Fruit fly (Drosophila melanogaster) whole organism, embryonic: ENCODE data around the gene Mst89B.

ENCODE experiments used
- B-H2 ChIP-seq: fragments of 200-800 bp; sonication (Bioruptor generic); optimal IDR thresholded peaks from 2 replicates; lab custom pipeline; 2018; ENCODE audit warnings: missing biosample characterization, mild to moderate bottlenecking, missing genetic modification characterization
- CG10366 ChIP-seq: fragments of 200-800 bp; sonication (Bioruptor generic); IDR thresholded peaks from 2 replicates; pipeline ENCODE4 v1.3.6; 2022; ENCODE audit warnings: missing biosample characterization, missing genetic modification characterization
- CG10543 ChIP-seq: fragments of 200-800 bp; sonication (Bioruptor generic); optimal IDR thresholded peaks from 3 replicates; lab custom pipeline; 2017; ENCODE audit warnings: missing biosample characterization, mild to moderate bottlenecking, missing genetic modification characterization, moderate library complexity
- CG11695 ChIP-seq: fragments of 200-800 bp; sonication (Bioruptor generic); IDR thresholded peaks from 3 replicates; pipeline ENCODE4 v1.3.6; 2022; ENCODE audit warnings: missing biosample characterization, missing genetic modification characterization
- CG12219 ChIP-seq: fragments of 200-800 bp; sonication (Bioruptor generic); optimal IDR thresholded peaks from 3 replicates; lab custom pipeline; 2018; ENCODE audit warnings: missing biosample characterization, mild to moderate bottlenecking, missing genetic modification characterization
- CG14710 ChIP-seq: fragments of 200-800 bp; sonication (Bioruptor generic); optimal IDR thresholded peaks from 3 replicates; lab custom pipeline; 2019; ENCODE audit warnings: missing biosample characterization, mild to moderate bottlenecking, missing genetic modification characterization, moderate library complexity
- CG15011 ChIP-seq: fragments of 200-800 bp; sonication (Bioruptor generic); optimal IDR thresholded peaks from 3 replicates; lab custom pipeline; 2018; ENCODE audit warnings: missing biosample characterization, mild to moderate bottlenecking, missing genetic modification characterization
- CG15601 ChIP-seq: fragments of 200-800 bp; sonication (Bioruptor generic); optimal IDR thresholded peaks from 3 replicates; lab custom pipeline; 2019; ENCODE audit warnings: missing biosample characterization, mild to moderate bottlenecking, missing genetic modification characterization, moderate library complexity
- CG1647 ChIP-seq: fragments of 200-800 bp; sonication (Bioruptor generic); optimal IDR thresholded peaks from 3 replicates; lab custom pipeline; 2016; ENCODE audit warnings: missing biosample characterization, missing genetic modification characterization
- CG16813 ChIP-seq: fragments of 200-800 bp; sonication (Bioruptor generic); IDR thresholded peaks from 3 replicates; pipeline ENCODE4 v1.3.6; 2022; ENCODE audit warnings: missing biosample characterization, missing genetic modification characterization; ENCODE audit not compliant: partially characterized antibody
- CG17829 ChIP-seq: fragments of 200-800 bp; optimal IDR thresholded peaks from 2 replicates; lab custom pipeline; 2019; ENCODE audit warnings: missing biosample characterization, mild to moderate bottlenecking, missing genetic modification characterization, moderate library complexity
- CG18262 ChIP-seq: fragments of 200-800 bp; optimal IDR thresholded peaks from 3 replicates; lab custom pipeline; 2019; ENCODE audit warnings: missing biosample characterization, mild to moderate bottlenecking, missing genetic modification characterization, moderate library complexity
- CG2889 ChIP-seq: fragments of 200-800 bp; sonication (Bioruptor generic); IDR thresholded peaks from 3 replicates; pipeline ENCODE4 v1.3.6; 2022; ENCODE audit warnings: missing biosample characterization, missing genetic modification characterization
- CG31388 ChIP-seq: fragments of 200-800 bp; sonication (Bioruptor generic); optimal IDR thresholded peaks from 2 replicates; lab custom pipeline; 2016; ENCODE audit warnings: missing biosample characterization, missing genetic modification characterization
- CG4617 ChIP-seq: fragments of 200-800 bp; sonication (Bioruptor generic); optimal IDR thresholded peaks from 3 replicates; lab custom pipeline; 2016; ENCODE audit warnings: missing biosample characterization, missing genetic modification characterization, borderline replicate concordance
- CG8281 ChIP-seq: fragments of 200-800 bp; sonication (Bioruptor generic); optimal IDR thresholded peaks from 2 replicates; lab custom pipeline; 2018; ENCODE audit warnings: missing biosample characterization, mild to moderate bottlenecking, missing genetic modification characterization, moderate library complexity
- CG8944 ChIP-seq: fragments of 200-800 bp; sonication (Bioruptor generic); optimal IDR thresholded peaks from 3 replicates; lab custom pipeline; 2016; ENCODE audit warnings: missing biosample characterization, missing genetic modification characterization
- D19A ChIP-seq: fragments of 200-800 bp; optimal IDR thresholded peaks from 3 replicates; lab custom pipeline; 2019; ENCODE audit warnings: missing biosample characterization, mild to moderate bottlenecking, missing genetic modification characterization, moderate library complexity
- HLH54F ChIP-seq: fragments of 200-800 bp; sonication (Bioruptor generic); optimal IDR thresholded peaks from 3 replicates; lab custom pipeline; 2016; ENCODE audit warnings: missing biosample characterization, missing genetic modification characterization
- HLHmδ ChIP-seq: fragments of 200-800 bp; sonication (Bioruptor generic); optimal IDR thresholded peaks from 2 replicates; lab custom pipeline; 2018; ENCODE audit warnings: missing biosample characterization, mild to moderate bottlenecking, missing genetic modification characterization, moderate library complexity
- Hmr ChIP-seq: fragments of 200-800 bp; sonication (Bioruptor generic); optimal IDR thresholded peaks from 3 replicates; lab custom pipeline; 2017; ENCODE audit warnings: mild to moderate bottlenecking, missing biosample characterization, missing genetic modification reagents, missing genetic modification characterization
- Hmx ChIP-seq: fragments of 200-800 bp; sonication (Bioruptor generic); optimal IDR thresholded peaks from 2 replicates; lab custom pipeline; 2016; ENCODE audit warnings: missing biosample characterization, missing genetic modification characterization
- NC2α ChIP-seq: fragments of 200-800 bp; sonication (Bioruptor generic); optimal IDR thresholded peaks from 2 replicates; lab custom pipeline; 2016; ENCODE audit warnings: missing biosample characterization, missing genetic modification characterization
- NK7.1 ChIP-seq: fragments of 200-800 bp; sonication (Bioruptor generic); optimal IDR thresholded peaks from 3 replicates; lab custom pipeline; 2016; ENCODE audit warnings: missing biosample characterization, missing genetic modification characterization
- Oaz ChIP-seq: fragments of 200-800 bp; sonication (Bioruptor generic); IDR thresholded peaks from 2 replicates; pipeline ENCODE4 v1.3.6; 2022; ENCODE audit warnings: missing biosample characterization, missing genetic modification characterization
- ash1 ChIP-seq: fragments of 200-800 bp; sonication (Bioruptor generic); optimal IDR thresholded peaks from 2 replicates; lab custom pipeline; 2018; ENCODE audit warnings: missing biosample characterization, mild to moderate bottlenecking, missing genetic modification characterization
- bab2 ChIP-seq: fragments of 200-800 bp; sonication (Bioruptor generic); optimal IDR thresholded peaks from 2 replicates; lab custom pipeline; 2016; ENCODE audit warnings: missing biosample characterization, missing genetic modification characterization
- bsh ChIP-seq, 2 experiments: fragments of 200-800 bp; sonication (Bioruptor generic); optimal IDR thresholded peaks; 2 replicates each; lab custom pipeline; 2017 to 2018; ENCODE audit warnings: mild to moderate bottlenecking in 2 of 2, missing biosample characterization in 2 of 2, missing genetic modification characterization in 2 of 2, moderate library complexity in 1 of 2
- cato ChIP-seq: fragments of 200-800 bp; sonication (Bioruptor generic); optimal IDR thresholded peaks from 2 replicates; lab custom pipeline; 2016; ENCODE audit warnings: missing biosample characterization, missing genetic modification characterization, borderline replicate concordance
- chn ChIP-seq: fragments of 200-800 bp; sonication (Bioruptor generic); optimal IDR thresholded peaks from 2 replicates; lab custom pipeline; 2016; ENCODE audit warnings: missing biosample characterization, missing genetic modification characterization
- fd102C ChIP-seq: fragments of 200-800 bp; sonication (Bioruptor generic); optimal IDR thresholded peaks from 2 replicates; lab custom pipeline; 2018; ENCODE audit warnings: missing biosample characterization, mild to moderate bottlenecking, missing genetic modification characterization, moderate library complexity
- fu2 ChIP-seq: fragments of 200-800 bp; sonication (Bioruptor generic); optimal IDR thresholded peaks from 2 replicates; lab custom pipeline; 2016; ENCODE audit warnings: missing biosample characterization, missing genetic modification characterization
- gcm ChIP-seq: fragments of 200-800 bp; sonication (Bioruptor generic); optimal IDR thresholded peaks from 2 replicates; lab custom pipeline; 2019; ENCODE audit warnings: missing biosample characterization, mild to moderate bottlenecking, missing genetic modification characterization, moderate library complexity
- gsb-n ChIP-seq: fragments of 200-800 bp; sonication (Bioruptor generic); optimal IDR thresholded peaks from 3 replicates; lab custom pipeline; 2018; ENCODE audit warnings: missing biosample characterization, mild to moderate bottlenecking, missing genetic modification characterization
- gt ChIP-seq: fragments of 200-800 bp; sonication (Bioruptor generic); IDR thresholded peaks from 2 replicates; pipeline ENCODE4 v1.3.6; 2022; ENCODE audit warnings: missing biosample characterization, missing genetic modification characterization
- hbn ChIP-seq: fragments of 200-800 bp; sonication (Bioruptor generic); IDR thresholded peaks from 2 replicates; pipeline ENCODE4 v1.3.6; 2022; ENCODE audit warnings: missing biosample characterization, missing genetic modification characterization; ENCODE audit not compliant: partially characterized antibody
- maf-S ChIP-seq: fragments of 200-800 bp; sonication (Bioruptor generic); optimal IDR thresholded peaks from 2 replicates; lab custom pipeline; 2016; ENCODE audit warnings: missing biosample characterization, missing genetic modification characterization
- otp ChIP-seq: fragments of 200-800 bp; sonication (Bioruptor generic); IDR thresholded peaks from 3 replicates; pipeline ENCODE4, ENCODE4 v1.3.6; 2022; ENCODE audit warnings: missing biosample characterization, missing genetic modification characterization
- pan ChIP-seq, 4 experiments: fragments of >200 bp in 3 of 4; fragments of 200-800 bp in 1 of 4; sonication (Bioruptor generic) in 1 of 4; optimal IDR thresholded peaks in 3 of 4; IDR thresholded peaks in 1 of 4; 2 replicates each; pipeline versions ENCODE4 v1.3.6 to Lab custom; 2017 to 2022; ENCODE audit warnings: missing biosample characterization in 2 of 4, missing genetic modification characterization in 2 of 4, mixed read lengths in 1 of 4
- prd ChIP-seq, 3 experiments: fragments of >200 bp in 2 of 3; fragments of 200-800 bp in 1 of 3; sonication (Bioruptor generic) in 1 of 3; optimal IDR thresholded peaks in 2 of 3; IDR thresholded peaks in 1 of 3; 2 replicates in 2 of 3; 3 replicates in 1 of 3; pipeline versions ENCODE4 v1.3.6 to Lab custom; 2017 to 2022; ENCODE audit warnings: missing biosample characterization in 1 of 3, missing genetic modification characterization in 1 of 3
- psq ChIP-seq: fragments of 200-800 bp; sonication (Bioruptor generic); optimal IDR thresholded peaks from 2 replicates; lab custom pipeline; 2017; ENCODE audit warnings: missing biosample characterization, missing genetic modification characterization
- ro ChIP-seq: fragments of 200-800 bp; sonication (Bioruptor generic); IDR thresholded peaks from 2 replicates; pipeline ENCODE4 v1.3.6; 2022; ENCODE audit warnings: missing biosample characterization, missing genetic modification characterization
- slou ChIP-seq: fragments of 200-800 bp; sonication (Bioruptor generic); optimal IDR thresholded peaks from 3 replicates; lab custom pipeline; 2016; ENCODE audit warnings: missing biosample characterization, missing genetic modification characterization
- toy ChIP-seq: fragments of 200-800 bp; sonication (Bioruptor generic); IDR thresholded peaks from 2 replicates; pipeline ENCODE4 v1.3.6; 2022; ENCODE audit warnings: missing biosample characterization, missing genetic modification characterization
- trem ChIP-seq: fragments of 200-800 bp; optimal IDR thresholded peaks from 3 replicates; lab custom pipeline; 2019; ENCODE audit warnings: missing biosample characterization, mild to moderate bottlenecking, missing genetic modification characterization, moderate library complexity
- tup ChIP-seq: fragments of 200-800 bp; sonication (Bioruptor generic); optimal IDR thresholded peaks from 2 replicates; lab custom pipeline; 2016; ENCODE audit warnings: missing biosample characterization, mild to moderate bottlenecking, missing genetic modification characterization, moderate library complexity
- zen2 ChIP-seq: fragments of 200-800 bp; sonication (Bioruptor generic); IDR thresholded peaks from 3 replicates; pipeline ENCODE4 v1.3.6; 2022; ENCODE audit warnings: missing biosample characterization, missing genetic modification characterization; ENCODE audit not compliant: partially characterized antibody

The Mst89B gene

DNA sequence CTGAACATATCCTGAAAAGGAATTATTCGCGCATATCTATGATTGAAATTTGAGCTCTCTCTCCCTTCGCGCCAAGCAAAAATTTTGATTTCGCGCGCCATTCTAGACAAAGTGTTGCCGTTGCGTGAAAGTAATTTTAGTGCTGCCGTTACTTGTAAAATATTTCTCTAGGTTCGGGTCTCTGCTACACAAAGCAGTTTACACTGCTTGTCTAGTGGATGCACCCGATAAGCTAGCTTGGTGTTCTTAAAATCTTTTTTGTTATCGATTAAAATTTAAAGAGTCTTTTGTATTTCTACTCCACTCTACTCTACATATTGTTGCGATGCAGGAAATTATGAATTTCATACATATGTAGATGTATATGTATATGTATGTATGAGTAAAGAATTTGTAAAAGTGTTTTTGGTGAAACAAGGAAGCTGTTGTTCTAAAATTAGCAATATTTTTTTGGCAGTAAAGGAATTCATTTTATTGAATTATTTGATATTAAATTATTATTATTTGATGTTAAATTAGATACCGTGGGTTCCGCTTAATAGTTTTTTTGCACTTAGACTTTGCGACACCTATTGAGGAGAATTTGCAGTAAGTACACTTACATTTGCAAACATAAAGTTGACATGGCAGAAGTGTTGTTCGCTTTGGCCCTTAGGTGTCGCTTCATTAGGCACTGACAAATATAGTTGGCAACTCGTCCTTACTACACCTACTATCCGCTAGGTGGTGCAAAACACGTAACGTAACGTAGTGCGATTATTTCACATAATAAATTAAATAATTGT lies 6.2 kb upstream of the Mst89B start (continued):
- TF ChIP-seq Hmx (peak; percentile 14), NK7.1 (GFP tag; lab: Kevin White, UChicago) (peak; percentile 36), prd (optimal IDR thresholded peaks at IDR 0.05; lab: Kevin White, UChicago) (no peak), prd (GFP tag; IDR thresholded peaks at IDR 0.05; lab: Robert Waterston, UW) (peak; percentile 69), slou (GFP tag; lab: Kevin White, UChicago) (no peak), NC2α (GFP tag; lab: Kevin White, UChicago) (peak; percentile 24), CG14710 (tag; lab: Kevin White, UChicago) (peak; percentile 49), trem (tag; lab: Kevin White, UChicago) (peak; percentile 71), toy (GFP tag; lab: Robert Waterston, UW) (no peak), B-H2 (GFP tag; lab: Kevin White, UChicago) (peak; percentile 41), D19A (peak; percentile 31), bab2 (GFP tag; lab: Kevin White, UChicago) (peak; percentile 61), CG18262 (tag; lab: Kevin White, UChicago) (peak; percentile 57), chn (GFP tag; lab: Kevin White, UChicago) (peak; percentile 69), fu2 (GFP tag; lab: Kevin White, UChicago) (peak; percentile 30), maf-S (GFP tag; lab: Kevin White, UChicago) (peak; percentile 27), CG4617 (peak; percentile 25), CG8281 (no peak), CG31388 (no peak), CG15601 (tag; lab: Kevin White, UChicago) (peak; percentile 63), CG10366 (peak; percentile 56; the same call in 1 of the 2 replicates), HLH54F (GFP tag; lab: Kevin White, UChicago) (peak; percentile 31), CG15011 (GFP tag; lab: Kevin White, UChicago) (no peak), cato (no peak), CG1647 (GFP tag; lab: Kevin White, UChicago) (peak; percentile 37), gsb-n (tag; lab: Kevin White, UChicago) (peak; percentile 51), HLHmδ (peak; percentile 97), Oaz (GFP tag; lab: Robert Waterston, UW) (no peak; the same call in 1 of the 2 replicates), pan (optimal IDR thresholded peaks at IDR 0.05; lab: Kevin White, UChicago) (no peak), pan (GFP tag; optimal IDR thresholded peaks at IDR 0.05 in 1 of 2, IDR thresholded peaks at IDR 0.05 in 1 of 2) (peak in 1 of 2 experiments; percentile 77), CG10543 (GFP tag; lab: Kevin White, UChicago) (peak; percentile 54), CG8944 (peak; percentile 58), gcm (peak; percentile 53), CG16813 (peak; percentile 64; the same call in 2 of the 3 replicates), gt (GFP tag; lab: Robert Waterston, UW) (no peak), CG12219 (GFP tag; lab: Kevin White, UChicago) (peak; percentile 73), hbn (GFP tag; lab: Robert Waterston, UW) (peak; percentile 13; the same call in 1 of the 2 replicates), zen2 (no peak), otp (GFP tag; lab: Robert Waterston, UW) (peak; percentile 55), CG17829 (tag; lab: Kevin White, UChicago) (peak; percentile 71), Hmr (GFP tag; lab: Kevin White, UChicago) (peak; percentile 69), bsh (GFP tag; optimal IDR thresholded peaks at IDR 0.05; lab: Kevin White, UChicago) (peak in 1 of 2 experiments; percentile 70), tup (GFP tag; lab: Kevin White, UChicago) (no peak), fd102C (GFP tag; lab: Kevin White, UChicago) (no peak), CG2889 (GFP tag; lab: Robert Waterston, UW) (no peak), ash1 (GFP tag; lab: Kevin White, UChicago) (peak; percentile 28), CG11695 (GFP tag; lab: Robert Waterston, UW) (no peak), ro (peak; percentile 11; the same call in 1 of the 2 replicates), psq (GFP tag; lab: Kevin White, UChicago) (no peak)
